Worm (Caenorhabditis elegans): ENCODE data around the gene F25H9.7.

DNA sequence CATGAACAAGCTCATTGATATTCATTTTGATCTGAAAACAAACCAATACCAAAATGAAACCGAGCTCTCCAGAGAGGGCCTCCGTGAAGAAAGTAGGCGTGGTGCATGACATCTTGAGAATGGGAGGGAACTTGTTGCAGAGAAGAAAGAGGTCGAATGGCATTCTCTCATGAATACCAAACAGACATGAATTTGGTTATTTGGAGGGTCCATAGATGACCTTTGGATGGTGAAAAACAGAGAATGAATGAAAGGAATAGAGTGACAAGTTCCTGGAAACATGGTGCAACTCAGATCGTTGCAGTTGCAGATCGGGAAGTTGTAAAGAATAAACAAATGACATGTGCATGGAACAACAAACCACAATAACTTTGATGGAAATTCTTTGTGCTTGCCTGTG lies 8.2 kb downstream of the F25H9.7 start, which contains the start of gene T10G3.8:
- TF ChIP-seq F13C5.2 (tag; optimal IDR thresholded peaks at IDR 0.05), result no peak
- no peak for TF ChIP-seq B0310.2 (tag; optimal IDR thresholded peaks at IDR 0.05)

All from whole organism, early embryonic.